Fruit fly (Drosophila melanogaster) whole organism, pupa: Measurements from ENCODE around the gene CycT.

Experiments
- CG10348 ChIP-seq: fragments of 200-800 bp; sonication (Bioruptor generic); IDR thresholded peaks from 2 replicates; pipeline ENCODE4 v1.3.6; 2022; ENCODE audit warnings: missing biosample characterization, missing genetic modification characterization
- CG12605 ChIP-seq: fragments of 200-800 bp; sonication (Bioruptor generic); IDR thresholded peaks from 2 replicates; pipeline ENCODE4 v1.3.6; 2022; ENCODE audit warnings: missing biosample characterization, missing genetic modification characterization
- CG13204 ChIP-seq: fragments of 200-800 bp; sonication (Bioruptor generic); optimal IDR thresholded peaks from 2 replicates; lab custom pipeline; 2018; ENCODE audit warnings: missing biosample characterization, mild to moderate bottlenecking, missing genetic modification characterization, moderate library complexity
- CG14655 ChIP-seq: fragments of 200-800 bp; sonication (Bioruptor generic); optimal IDR thresholded peaks from 3 replicates; lab custom pipeline; 2017; ENCODE audit warnings: mild to moderate bottlenecking, missing biosample characterization, missing genetic modification reagents, missing genetic modification characterization
- CG15710 ChIP-seq: fragments of 200-800 bp; sonication (Bioruptor generic); optimal IDR thresholded peaks from 2 replicates; lab custom pipeline; 2018; ENCODE audit warnings: missing biosample characterization, mild to moderate bottlenecking, missing genetic modification characterization, moderate library complexity
- CG17806 ChIP-seq: fragments of 200-800 bp; sonication (Bioruptor generic); optimal IDR thresholded peaks from 2 replicates; lab custom pipeline; 2018; ENCODE audit warnings: missing biosample characterization, mild to moderate bottlenecking, missing genetic modification characterization, moderate library complexity
- CG32121 ChIP-seq: fragments of 200-800 bp; sonication (Bioruptor generic); IDR thresholded peaks from 2 replicates; pipeline ENCODE4 v1.3.6; 2022; ENCODE audit warnings: missing biosample characterization, missing genetic modification characterization
- CG34367 ChIP-seq: fragments of 200-800 bp; sonication (Bioruptor generic); optimal IDR thresholded peaks from 2 replicates; lab custom pipeline; 2018; ENCODE audit warnings: missing biosample characterization, mild to moderate bottlenecking, missing genetic modification characterization
- CG4496 ChIP-seq: fragments of 200-800 bp; sonication (Bioruptor generic); IDR thresholded peaks from 3 replicates; pipeline ENCODE4 v1.3.6; 2022; ENCODE audit warnings: missing biosample characterization, missing genetic modification characterization
- CG8159 ChIP-seq: fragments of 200-800 bp; sonication (Bioruptor generic); optimal IDR thresholded peaks from 3 replicates; lab custom pipeline; 2018; ENCODE audit warnings: missing biosample characterization, mild to moderate bottlenecking, missing genetic modification characterization, moderate library complexity
- CG8301 ChIP-seq: fragments of 200-800 bp; sonication (Bioruptor generic); optimal IDR thresholded peaks from 2 replicates; lab custom pipeline; 2018; ENCODE audit warnings: missing biosample characterization, mild to moderate bottlenecking, missing genetic modification characterization
- CG9948 ChIP-seq: fragments of 200-800 bp; sonication (Bioruptor generic); optimal IDR thresholded peaks from 2 replicates; lab custom pipeline; 2018; ENCODE audit warnings: missing biosample characterization, mild to moderate bottlenecking, missing genetic modification characterization, moderate library complexity
- D1 ChIP-seq: fragments of 200-800 bp; sonication (Bioruptor generic); optimal IDR thresholded peaks from 2 replicates; lab custom pipeline; 2018; ENCODE audit warnings: missing biosample characterization, mild to moderate bottlenecking, missing genetic modification characterization, moderate library complexity
- EcR ChIP-seq: fragments of 200-800 bp; sonication (Bioruptor generic); optimal IDR thresholded peaks from 3 replicates; lab custom pipeline; 2019; ENCODE audit warnings: missing biosample characterization, missing genetic modification characterization, mild to moderate bottlenecking, moderate library complexity, missing genetic modification reagents
- Ets98B ChIP-seq: fragments of 200-800 bp; sonication (Bioruptor generic); IDR thresholded peaks from 2 replicates; pipeline ENCODE4 v1.3.6; 2022; ENCODE audit warnings: missing biosample characterization, missing genetic modification characterization
- Pif1A ChIP-seq: fragments of 200-800 bp; sonication (Bioruptor generic); optimal IDR thresholded peaks from 3 replicates; lab custom pipeline; 2016; ENCODE audit warnings: missing biosample characterization, missing genetic modification characterization
- Pif1B ChIP-seq: fragments of 200-800 bp; sonication (Bioruptor generic); optimal IDR thresholded peaks from 3 replicates; lab custom pipeline; 2016; ENCODE audit warnings: missing biosample characterization, missing genetic modification characterization
- Snoo ChIP-seq: fragments of 200-800 bp; sonication (Bioruptor generic); optimal IDR thresholded peaks from 3 replicates; lab custom pipeline; 2017; ENCODE audit warnings: missing biosample characterization, mild to moderate bottlenecking, missing genetic modification characterization, inconsistent platforms
- fd96Ca ChIP-seq: fragments of 200-800 bp; sonication (Bioruptor generic); IDR thresholded peaks from 3 replicates; pipeline ENCODE4 v1.3.6; 2022; ENCODE audit warnings: missing biosample characterization, missing genetic modification characterization
- gl ChIP-seq: fragments of 200-800 bp; sonication (Bioruptor generic); optimal IDR thresholded peaks from 2 replicates; lab custom pipeline; 2018; ENCODE audit warnings: missing biosample characterization, mild to moderate bottlenecking, missing genetic modification characterization
- rn ChIP-seq: fragments of 200-800 bp; sonication (Bioruptor generic); IDR thresholded peaks from 2 replicates; pipeline ENCODE4 v1.3.6; 2022; ENCODE audit warnings: missing biosample characterization, missing genetic modification characterization

The CycT gene

dm6 chr3L:17557215-17557904 is at the start of gene CycT:
TSS of gene CycT (minus strand) at chr3L:17557788.
- no peak for TF ChIP-seq CG12605 (GFP tag; lab: Robert Waterston, UW)
- no peak for TF ChIP-seq CG9948
- TF ChIP-seq CG8159 (tag; lab: Kevin White, UChicago) = no peak
- TF ChIP-seq CG17806 (tag; lab: Kevin White, UChicago) = no peak
- TF ChIP-seq CG15710 (tag; lab: Kevin White, UChicago) = no peak
- TF ChIP-seq CG4496 (GFP tag; lab: Robert Waterston, UW) = peak; percentile 46; the same call in 2 of the 3 replicates
- TF ChIP-seq Pif1B (GFP tag; lab: Kevin White, UChicago) = no peak
- no peak for TF ChIP-seq CG13204 (GFP tag; lab: Kevin White, UChicago)
- no peak for TF ChIP-seq CG8301 (tag; lab: Kevin White, UChicago)
- no peak; the same call in 1 of the 2 replicates for TF ChIP-seq Ets98B (GFP tag; lab: Robert Waterston, UW)
- no peak for TF ChIP-seq CG34367 (tag; lab: Kevin White, UChicago)
- no peak for TF ChIP-seq CG14655 (GFP tag; lab: Kevin White, UChicago)
- no peak for TF ChIP-seq D1 (tag; lab: Kevin White, UChicago)
- no peak for TF ChIP-seq Pif1A
- no peak for TF ChIP-seq CG10348 (GFP tag; lab: Robert Waterston, UW)
- TF ChIP-seq rn (GFP tag; lab: Robert Waterston, UW) = no peak
- TF ChIP-seq EcR (GFP tag; lab: Kevin White, UChicago) = peak; percentile 16
- TF ChIP-seq Snoo (tag; lab: Kevin White, UChicago) = peak; percentile 59
- TF ChIP-seq fd96Ca (GFP tag; lab: Robert Waterston, UW) = no peak; the same call in 2 of the 3 replicates
- no peak for TF ChIP-seq CG32121 (GFP tag; lab: Robert Waterston, UW)
- no peak for TF ChIP-seq gl
- TF ChIP-seq, all 21 proteins: peak for 3

dm6 chr3L:17606629-17607287 is 49.2 kb upstream of the CycT start:
- TF ChIP-seq CG14655 (GFP tag; lab: Kevin White, UChicago) (peak; percentile 40), Pif1A (peak; percentile 29), CG13204 (GFP tag; lab: Kevin White, UChicago) (no peak), gl (no peak), Ets98B (GFP tag; lab: Robert Waterston, UW) (peak; percentile 52; the same call in 1 of the 2 replicates), CG15710 (tag; lab: Kevin White, UChicago) (no peak), CG8301 (tag; lab: Kevin White, UChicago) (peak; percentile 10), CG32121 (GFP tag; lab: Robert Waterston, UW) (peak; percentile 61), CG12605 (GFP tag; lab: Robert Waterston, UW) (peak; percentile 56), Snoo (tag; lab: Kevin White, UChicago) (no peak), CG8159 (tag; lab: Kevin White, UChicago) (no peak), D1 (tag; lab: Kevin White, UChicago) (no peak), CG9948 (no peak), Pif1B (GFP tag; lab: Kevin White, UChicago) (peak; percentile 17), fd96Ca (GFP tag; lab: Robert Waterston, UW) (peak; percentile 49; the same call in 1 of the 3 replicates), CG17806 (tag; lab: Kevin White, UChicago) (no peak), EcR (GFP tag; lab: Kevin White, UChicago) (peak; percentile 80), rn (GFP tag; lab: Robert Waterston, UW) (no peak), CG34367 (tag; lab: Kevin White, UChicago) (no peak), CG10348 (GFP tag; lab: Robert Waterston, UW) (no peak), CG4496 (GFP tag; lab: Robert Waterston, UW) (peak; percentile 81)

dm6 chr3L:17604891-17605290 is 47.3 kb upstream of the CycT start:
- TF ChIP-seq CG12605 (GFP tag; lab: Robert Waterston, UW) (no peak), CG10348 (GFP tag; lab: Robert Waterston, UW) (no peak), CG14655 (GFP tag; lab: Kevin White, UChicago) (no peak), CG9948 (no peak), fd96Ca (GFP tag; lab: Robert Waterston, UW) (no peak), CG8301 (tag; lab: Kevin White, UChicago) (no peak), Ets98B (GFP tag; lab: Robert Waterston, UW) (no peak), CG4496 (GFP tag; lab: Robert Waterston, UW) (no peak), CG34367 (tag; lab: Kevin White, UChicago) (no peak), rn (GFP tag; lab: Robert Waterston, UW) (no peak), Snoo (tag; lab: Kevin White, UChicago) (no peak), CG15710 (tag; lab: Kevin White, UChicago) (no peak), CG32121 (GFP tag; lab: Robert Waterston, UW) (no peak), CG8159 (tag; lab: Kevin White, UChicago) (no peak), EcR (GFP tag; lab: Kevin White, UChicago) (no peak), D1 (tag; lab: Kevin White, UChicago) (no peak)

DNA sequence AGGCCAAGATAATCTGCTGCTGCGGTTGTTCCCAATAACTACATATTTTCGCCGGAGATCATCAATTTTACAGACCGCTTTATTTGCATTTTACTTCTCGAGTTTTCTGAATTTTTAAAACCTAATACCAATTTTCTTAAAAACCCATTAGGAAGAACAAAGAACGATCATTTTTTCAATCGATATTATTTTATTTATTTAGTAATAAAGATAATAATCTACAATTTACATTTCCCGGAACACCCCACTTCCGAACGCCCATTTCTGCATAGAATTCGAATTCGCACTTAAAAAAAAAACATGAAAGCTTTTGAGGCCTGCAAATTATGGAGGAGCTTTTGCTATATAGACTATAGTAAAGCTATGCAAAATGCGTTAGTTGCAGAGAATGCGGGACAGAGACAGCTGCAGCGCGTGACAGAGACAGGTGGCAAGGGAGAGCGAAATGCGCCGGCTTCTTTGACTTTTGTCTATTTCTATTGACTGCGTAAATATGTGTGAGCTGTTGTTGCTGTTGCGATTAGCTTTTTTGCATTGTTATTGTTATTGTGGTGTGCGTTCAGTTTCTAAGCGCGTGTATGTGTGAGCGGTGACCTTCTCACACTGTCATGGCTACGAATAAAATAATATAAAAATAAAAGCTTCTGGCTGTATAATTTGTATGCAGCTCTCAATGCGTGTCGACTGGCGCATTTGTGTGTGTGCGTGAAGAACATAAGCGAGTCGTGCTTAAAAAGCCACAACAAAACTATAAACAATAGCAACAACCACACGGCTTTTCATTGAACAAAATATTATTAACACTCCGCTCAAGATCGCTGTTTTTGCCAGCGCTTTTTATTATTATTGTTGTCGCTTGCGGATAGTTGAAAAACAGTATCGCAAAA is 46.2 kb upstream of the CycT start:
- TF ChIP-seq EcR (GFP tag; lab: Kevin White, UChicago) (no peak), Pif1B (GFP tag; lab: Kevin White, UChicago) (no peak), CG32121 (GFP tag; lab: Robert Waterston, UW) (peak; percentile 60), Pif1A (no peak), Snoo (tag; lab: Kevin White, UChicago) (no peak), CG15710 (tag; lab: Kevin White, UChicago) (peak; percentile 32), CG14655 (GFP tag; lab: Kevin White, UChicago) (peak; percentile 25), CG34367 (tag; lab: Kevin White, UChicago) (no peak), CG4496 (GFP tag; lab: Robert Waterston, UW) (peak; percentile 15; the same call in 2 of the 3 replicates), CG8301 (tag; lab: Kevin White, UChicago) (no peak), Ets98B (GFP tag; lab: Robert Waterston, UW) (peak; percentile 21), CG17806 (tag; lab: Kevin White, UChicago) (peak; percentile 6), CG10348 (GFP tag; lab: Robert Waterston, UW) (no peak), fd96Ca (GFP tag; lab: Robert Waterston, UW) (peak; percentile 43; the same call in 1 of the 3 replicates), CG13204 (GFP tag; lab: Kevin White, UChicago) (no peak), CG9948 (no peak), D1 (tag; lab: Kevin White, UChicago) (no peak), CG8159 (tag; lab: Kevin White, UChicago) (no peak), rn (GFP tag; lab: Robert Waterston, UW) (no peak), gl (no peak), CG12605 (GFP tag; lab: Robert Waterston, UW) (no peak)
